Worm (Caenorhabditis elegans): ENCODE results near the gene cyp-33C6.

Gene cyp-33C6

DNA sequence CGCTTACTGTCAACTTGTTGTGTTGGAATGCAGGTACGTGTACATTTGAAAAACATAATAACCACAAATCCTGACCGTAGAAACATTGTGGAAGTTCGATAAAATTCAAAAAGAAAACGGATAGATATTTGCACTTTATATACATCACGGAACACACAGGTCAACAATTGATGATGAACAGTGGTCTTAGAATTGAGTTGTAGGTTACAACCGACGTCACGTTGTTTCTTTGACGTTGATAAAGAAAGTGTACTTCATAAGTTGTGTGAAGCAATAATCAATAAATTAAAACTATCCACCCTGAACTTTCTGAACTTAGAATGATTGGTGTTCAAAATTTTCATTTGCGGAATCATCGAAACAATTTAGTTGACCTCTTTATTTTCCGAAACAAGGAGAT is 22.5 kb upstream of the cyp-33C6 start, which contains the start of gene Y5H2A.1:
Gene Y5H2A.1 (minus strand): TSS at position 101 of the 400 bp plus-strand sequence.
- TF ChIP-seq nfyb-1 (GFP tag; IDR thresholded peaks at IDR 0.05) (no peak), Y53G8AR.9 (GFP tag; conservative IDR thresholded peaks at IDR 0.05) (no peak), egl-18 (GFP tag; IDR thresholded peaks at IDR 0.05) (no peak), mel-28 (tag; optimal IDR thresholded peaks at IDR 0.05; ENCODE audit: borderline replicate concordance) (no peak), dox-1 (GFP tag; IDR thresholded peaks at IDR 0.05) (no peak), F55B11.4 (tag; optimal IDR thresholded peaks at IDR 0.05; ENCODE audit: borderline replicate concordance, insufficient read depth) (no peak), madf-3 (GFP tag; IDR thresholded peaks at IDR 0.05) (no peak), ztf-3 (GFP tag; optimal IDR thresholded peaks at IDR 0.05) (no peak), madf-6 (GFP tag; IDR thresholded peaks at IDR 0.05) (no peak), F33H1.4 (GFP tag; IDR thresholded peaks at IDR 0.05) (no peak)

DNA sequence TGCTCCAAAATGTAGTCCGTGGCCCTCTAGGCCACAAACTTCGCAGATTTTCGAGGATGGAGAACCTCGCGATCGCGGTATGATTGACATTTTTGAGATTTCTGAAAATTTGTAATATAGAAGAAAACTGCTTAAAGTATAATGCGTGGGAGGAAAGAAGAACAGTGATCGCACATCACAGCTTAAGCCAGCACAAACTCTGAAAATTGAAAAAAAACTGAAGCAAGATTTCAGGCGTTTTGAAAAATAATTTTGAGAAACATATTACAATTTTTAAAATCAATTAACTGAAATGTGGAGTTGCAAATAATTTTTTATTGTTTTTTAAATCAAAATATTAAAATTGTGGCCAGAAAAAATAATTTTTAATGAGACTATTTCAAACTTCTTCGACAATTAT is 17.7 kb upstream of the cyp-33C6 start, which contains the start of gene nhr-275:
Gene nhr-275 (minus strand): TSS at position 101 of the 400 bp plus-strand sequence.
- TF ChIP-seq nfya-1 (tag; optimal IDR thresholded peaks at IDR 0.05; ENCODE audit: borderline replicate concordance, insufficient read depth), result no peak
- no peak for TF ChIP-seq snpc-1.1 (tag; optimal IDR thresholded peaks at IDR 0.05; ENCODE audit: insufficient read depth)
- no peak for TF ChIP-seq F52B5.7 (tag; optimal IDR thresholded peaks at IDR 0.05)
- TF ChIP-seq madf-3 (GFP tag; IDR thresholded peaks at IDR 0.05), result no peak
- no peak for TF ChIP-seq sdz-38 (tag; optimal IDR thresholded peaks at IDR 0.05)
- TF ChIP-seq F55B11.4 (tag; optimal IDR thresholded peaks at IDR 0.05; ENCODE audit: borderline replicate concordance, insufficient read depth), result no peak

- no peak for TF ChIP-seq T07F8.4 (tag; optimal IDR thresholded peaks at IDR 0.05)
- no peak for TF ChIP-seq Y53G8AR.9 (GFP tag; conservative IDR thresholded peaks at IDR 0.05)
- no peak for TF ChIP-seq ceh-40 (GFP tag; IDR thresholded peaks at IDR 0.05)
- no peak for TF ChIP-seq Y67H2A.10 (GFP tag; conservative IDR thresholded peaks at IDR 0.05)
- TF ChIP-seq gei-17 (GFP tag; optimal IDR thresholded peaks at IDR 0.05), result no peak
- no peak for TF ChIP-seq C06A6.2 (GFP tag; conservative IDR thresholded peaks at IDR 0.05)
- TF ChIP-seq ceh-27 (GFP tag; optimal IDR thresholded peaks at IDR 0.05), result no peak
- TF ChIP-seq hlh-12 (tag; optimal IDR thresholded peaks at IDR 0.05), result no peak
- no peak for TF ChIP-seq lsl-1 (GFP tag; optimal IDR thresholded peaks at IDR 0.05)
- TF ChIP-seq die-1 (tag; optimal IDR thresholded peaks at IDR 0.05), result no peak
- no peak for TF ChIP-seq pbrm-1 (GFP tag; IDR thresholded peaks at IDR 0.05)
- TF ChIP-seq T26A5.8 (tag; optimal IDR thresholded peaks at IDR 0.05), result no peak
- TF ChIP-seq ceh-91 (GFP tag; IDR thresholded peaks at IDR 0.05), result no peak
- no peak for TF ChIP-seq egrh-3 (GFP tag; IDR thresholded peaks at IDR 0.05)
- TF ChIP-seq lag-1 (GFP tag; IDR thresholded peaks at IDR 0.05), result no peak
These were observed 15.7 kb upstream of the cyp-33C6 start for ce11 chrV:2264925-2265324.

DNA sequence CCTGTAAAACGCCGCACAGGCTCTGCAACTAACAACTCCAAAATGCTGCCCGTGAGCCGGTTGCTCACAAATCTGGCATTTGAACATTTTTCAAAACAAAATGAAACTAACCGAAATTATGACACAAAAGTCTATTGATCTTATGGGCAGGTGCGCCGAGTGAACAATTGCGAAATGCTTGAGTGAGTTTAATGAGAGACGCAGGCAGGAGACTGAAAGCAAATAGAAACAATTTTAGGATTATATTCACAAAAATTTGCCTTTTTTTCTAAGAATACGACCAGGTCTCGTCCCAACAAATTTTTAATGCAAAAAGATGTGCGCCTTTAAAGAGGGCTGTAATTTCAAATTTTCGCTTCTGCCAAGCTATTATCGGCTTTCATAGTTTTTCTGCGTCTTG is 15.2 kb upstream of the cyp-33C6 start, which contains the start of gene nhr-183:
Gene nhr-183 (minus strand): TSS at position 180 of the 400 bp plus-strand sequence.
- TF ChIP-seq cebp-1 (GFP tag; IDR thresholded peaks at IDR 0.05) (peak; percentile 69; the same call in 1 of the 2 replicates), cebp-1 (tag; optimal IDR thresholded peaks at IDR 0.05) (peak; percentile 90), F57A8.1 (GFP tag; optimal IDR thresholded peaks at IDR 0.05) (no peak), egl-44 (GFP tag; IDR thresholded peaks at IDR 0.05) (no peak), lsy-27 (tag; optimal IDR thresholded peaks at IDR 0.05; ENCODE audit: borderline replicate concordance, insufficient read depth) (no peak), F37B4.10 (GFP tag; IDR thresholded peaks at IDR 0.05) (no peak), ccch-3 (GFP tag; optimal IDR thresholded peaks at IDR 0.05) (no peak), F22D6.2 (tag; optimal IDR thresholded peaks at IDR 0.05) (no peak), snpc-4 (GFP tag; optimal IDR thresholded peaks at IDR 0.05) (no peak), snpc-4 (tag; optimal IDR thresholded peaks at IDR 0.05) (no peak)
